Worm (Caenorhabditis elegans) whole organism, L2 larva: ENCODE results near the gene F42D1.4.

Experiments
- Y55F3AM.14 ChIP-seq: fragments of 200-800 bp; sonication (Bioruptor generic); optimal IDR thresholded peaks from 2 replicates; lab custom pipeline; 2018; ENCODE audit warnings: mild to moderate bottlenecking, missing genetic modification characterization, missing compliant biosample characterization
- ama-1 ChIP-seq: fragments of 150-350 bp; optimal IDR thresholded peaks from 2 replicates; lab custom pipeline; 2018; ENCODE audit warnings: inconsistent platforms
- blmp-1 ChIP-seq: sonication (generic microtip); optimal IDR thresholded peaks from 2 replicates; lab custom pipeline; 2017; ENCODE audit warnings: missing genetic modification characterization, mild to moderate bottlenecking, missing compliant biosample characterization, antibody characterized with exemption, moderate library complexity; ENCODE audit not compliant: insufficient read depth
- ceh-16 ChIP-seq: fragments of 150-350 bp; optimal IDR thresholded peaks from 2 replicates; lab custom pipeline; 2014; ENCODE audit warnings: missing biosample characterization, missing genetic modification characterization
- mdl-1 ChIP-seq, 2 experiments: fragments of 150-350 bp in 1 of 2; sonication (generic microtip) in 1 of 2; optimal IDR thresholded peaks; 2 replicates each; lab custom pipeline; 2017; ENCODE audit warnings: missing biosample characterization in 2 of 2, missing genetic modification characterization in 2 of 2
- nhr-21 ChIP-seq: fragments of 150-350 bp; optimal IDR thresholded peaks from 2 replicates; lab custom pipeline; 2014; ENCODE audit warnings: missing biosample characterization, missing genetic modification characterization
- zag-1 ChIP-seq: fragments of 150-350 bp; optimal IDR thresholded peaks from 2 replicates; lab custom pipeline; 2014; ENCODE audit warnings: missing biosample characterization, missing genetic modification characterization

DNA sequence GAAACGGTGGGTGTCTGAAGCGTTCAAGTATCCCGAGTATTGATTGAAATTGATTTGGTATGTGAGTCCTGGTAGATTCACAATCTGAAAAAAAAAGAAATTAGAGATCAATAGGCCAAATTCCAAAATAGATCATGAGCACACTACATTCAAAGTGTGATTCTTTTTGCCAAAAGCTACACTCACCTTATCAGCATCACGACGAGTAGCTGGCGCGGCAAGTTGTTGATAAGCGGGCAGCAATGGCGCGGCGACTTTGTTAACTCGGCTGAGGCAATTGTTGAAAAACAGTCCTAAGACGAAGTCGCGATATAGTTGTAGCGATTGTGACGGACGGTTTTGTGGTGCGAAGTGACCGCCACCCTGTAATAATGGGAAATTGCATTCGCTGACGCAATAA lies 38.0 kb upstream of the F42D1.4 start:
- TF ChIP-seq Y55F3AM.14 (GFP tag; lab: Kevin White, UChicago): no peak
- no peak for TF ChIP-seq zag-1 (tag; lab: Kevin White, UChicago)
- no peak for TF ChIP-seq mdl-1 (tag; optimal IDR thresholded peaks at IDR 0.05; lab: Kevin White, UChicago)
- TF ChIP-seq ama-1 (lab: Kevin White, UChicago): no peak
- TF ChIP-seq blmp-1 (tag; lab: Kevin White, UChicago): no peak
- TF ChIP-seq ceh-16 (tag; lab: Kevin White, UChicago): no peak
- TF ChIP-seq nhr-21: no peak
